Fruit fly (Drosophila melanogaster): ENCODE measurements around the gene CG42590.

The CG42590 gene

DNA sequence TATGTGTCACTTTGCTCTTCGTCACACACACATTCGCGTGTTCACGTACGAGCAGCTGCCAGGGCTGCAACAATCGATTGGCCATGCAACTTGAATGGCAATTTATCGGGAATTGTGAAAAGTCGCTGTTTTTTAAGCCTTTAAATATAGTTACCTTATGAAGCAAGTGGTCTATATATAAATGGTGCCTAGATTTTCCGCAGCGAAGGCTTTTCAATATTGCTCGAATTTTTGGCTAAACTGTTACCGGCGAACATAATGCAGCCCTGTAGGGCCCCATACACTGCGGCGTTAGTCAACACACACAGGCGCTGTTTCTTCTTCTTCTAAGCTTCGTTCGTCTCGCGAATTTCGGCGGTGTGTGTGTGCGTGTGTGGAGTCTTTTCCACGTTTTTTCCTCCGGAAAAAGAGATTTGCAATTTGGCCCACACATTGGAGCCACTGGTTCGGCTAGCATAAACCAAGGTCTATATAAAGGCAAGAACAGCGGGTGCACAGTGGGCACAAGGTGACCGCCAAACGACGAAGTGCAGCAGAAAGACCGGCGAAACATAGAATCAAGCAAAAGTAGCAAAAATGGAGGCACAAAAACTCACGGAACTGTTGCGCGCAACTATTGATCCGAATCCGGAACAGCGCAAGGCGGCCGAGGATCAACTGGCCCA lies 46.9 kb upstream of the CG42590 start, which contains the start of the genes Arp3 and msk (continued):
- TF ChIP-seq Usf (GFP tag; optimal IDR thresholded peaks at IDR 0.05) (peak; percentile 66), ttk (GFP tag; IDR thresholded peaks at IDR 0.05) (peak; percentile 45; the same call in 1 of the 2 replicates), pan (optimal IDR thresholded peaks at IDR 0.05) (no peak), pan (GFP tag; optimal IDR thresholded peaks at IDR 0.05 in 1 of 2, IDR thresholded peaks at IDR 0.05 in 1 of 2) (peak in 1 of 2 experiments; percentile 54), CG12236 (GFP tag; optimal IDR thresholded peaks at IDR 0.05) (peak; percentile 58), Antp (GFP tag; optimal IDR thresholded peaks at IDR 0.05) (peak; percentile 95), CG4404 (GFP tag; IDR thresholded peaks at IDR 0.05) (peak; percentile 76), usp (GFP tag; optimal IDR thresholded peaks at IDR 0.05) (no peak), Mrtf (GFP tag; IDR thresholded peaks at IDR 0.05) (peak; percentile 64; the same call in 2 of the 3 replicates), HmgZ (tag; optimal IDR thresholded peaks at IDR 0.05) (peak; percentile 92), CG15479 (GFP tag; optimal IDR thresholded peaks at IDR 0.05) (no peak), odd (GFP tag; optimal IDR thresholded peaks at IDR 0.05) (no peak), MTF-1 (GFP tag; optimal IDR thresholded peaks at IDR 0.05; ENCODE audit: borderline replicate concordance) (peak; percentile 7), trem (tag; optimal IDR thresholded peaks at IDR 0.05) (peak; percentile 83), CG14441 (GFP tag; IDR thresholded peaks at IDR 0.05) (peak; percentile 64), CG2129 (GFP tag; IDR thresholded peaks at IDR 0.05; ENCODE audit: partially characterized antibody) (no peak), CG16813 (GFP tag; IDR thresholded peaks at IDR 0.05; ENCODE audit: partially characterized antibody) (peak; percentile 44), her (GFP tag; optimal IDR thresholded peaks at IDR 0.05) (peak; percentile 87), Tbp (GFP tag; optimal IDR thresholded peaks at IDR 0.05) (no peak), sna (GFP tag; IDR thresholded peaks at IDR 0.05; ENCODE audit: partially characterized antibody) (0 out of 2 replicates have a peak, but pooled peaks have one; percentile 29), btn (GFP tag; optimal IDR thresholded peaks at IDR 0.05) (peak; percentile 59), CG10321 (GFP tag; IDR thresholded peaks at IDR 0.05) (no peak), CG3995 (GFP tag; optimal IDR thresholded peaks at IDR 0.05) (peak; percentile 99), Nf-YA (GFP tag; IDR thresholded peaks at IDR 0.05) (0 out of 2 replicates have a peak, but pooled peaks have one; percentile 31), TFAM (GFP tag; optimal IDR thresholded peaks at IDR 0.05) (no peak), CG6813 (GFP tag; optimal IDR thresholded peaks at IDR 0.05) (no peak), CG4707 (GFP tag; optimal IDR thresholded peaks at IDR 0.05) (no peak), CG7372 (GFP tag; IDR thresholded peaks at IDR 0.05) (peak; percentile 52), bsh (GFP tag; optimal IDR thresholded peaks at IDR 0.05) (peak in 1 of 2 experiments; percentile 65), wor (GFP tag; IDR thresholded peaks at IDR 0.05) (no peak), gsb (GFP tag; IDR thresholded peaks at IDR 0.05) (no peak), crol (GFP tag; IDR thresholded peaks at IDR 0.05) (no peak), NK7.1 (GFP tag; optimal IDR thresholded peaks at IDR 0.05) (peak; percentile 69), CG7928 (GFP tag; optimal IDR thresholded peaks at IDR 0.05) (peak; percentile 100), sc (optimal IDR thresholded peaks at IDR 0.05) (no peak), sc (GFP tag; optimal IDR thresholded peaks at IDR 0.05) (peak; percentile 41), Sox102F (GFP tag; optimal IDR thresholded peaks at IDR 0.05) (no peak), CG34224 (GFP tag; IDR thresholded peaks at IDR 0.05; ENCODE audit: partially characterized antibody) (0 out of 3 replicates have a peak, but pooled peaks have one; percentile 14), CG14014 (GFP tag; IDR thresholded peaks at IDR 0.05) (peak; percentile 25; the same call in 1 of the 2 replicates), CG10366 (GFP tag; IDR thresholded peaks at IDR 0.05) (peak; percentile 60; the same call in 1 of the 2 replicates), CG9727 (GFP tag; optimal IDR thresholded peaks at IDR 0.05) (peak; percentile 79), Dip3 (GFP tag; optimal IDR thresholded peaks at IDR 0.05) (peak; percentile 92), CG32767 (GFP tag; IDR thresholded peaks at IDR 0.05) (no peak; the same call in 1 of the 2 replicates), unc-4 (GFP tag; IDR thresholded peaks at IDR 0.05; ENCODE audit: partially characterized antibody) (peak; percentile 42), CG6175 (GFP tag; IDR thresholded peaks at IDR 0.05) (no peak), CG13296 (GFP tag; optimal IDR thresholded peaks at IDR 0.05) (peak; percentile 72), CG10462 (GFP tag; optimal IDR thresholded peaks at IDR 0.05) (no peak), CG10209 (GFP tag; optimal IDR thresholded peaks at IDR 0.05) (peak; percentile 67), Bteb2 (GFP tag; optimal IDR thresholded peaks at IDR 0.05) (peak; percentile 89), NC2β (GFP tag; optimal IDR thresholded peaks at IDR 0.05) (peak; percentile 88)

All from whole organism, embryonic.